Worm (Caenorhabditis elegans): ENCODE measurements around the gene C27D8.3.

The C27D8.3 gene

DNA sequence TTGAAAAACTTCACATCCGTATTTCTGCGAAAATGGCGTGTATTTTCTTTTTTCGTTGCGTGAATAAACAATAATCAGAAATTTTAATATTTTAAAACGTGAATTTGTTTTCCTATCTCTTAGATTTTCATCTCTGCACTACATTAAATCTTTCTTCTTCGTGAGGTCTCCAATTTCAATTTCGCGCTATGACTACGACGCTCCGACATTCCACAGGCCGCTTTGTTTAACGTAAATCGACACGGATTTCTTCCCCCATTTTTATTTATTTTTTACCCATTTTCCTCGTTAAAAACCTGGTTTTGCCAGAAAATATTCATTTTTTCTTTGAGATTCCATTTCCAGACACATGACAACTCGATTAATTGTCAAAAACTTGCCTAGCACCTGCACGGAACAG, 13.1 kb upstream of the C27D8.3 start, which contains the start of the genes T23F6.3 and rbd-1 (continued):
- TF ChIP-seq mdl-1 (tag; optimal IDR thresholded peaks at IDR 0.05) (peak in 1 of 2 experiments; percentile 22), daf-16 (GFP tag; optimal IDR thresholded peaks at IDR 0.05) (peak in 1 of 2 experiments; percentile 4), daf-16 (tag; optimal IDR thresholded peaks at IDR 0.05) (peak; percentile 35), zfp-2 (tag; optimal IDR thresholded peaks at IDR 0.05) (no peak), spr-1 (tag; optimal IDR thresholded peaks at IDR 0.05) (peak; percentile 47), nhr-77 (tag; optimal IDR thresholded peaks at IDR 0.05) (peak; percentile 80), aly-2 (tag; optimal IDR thresholded peaks at IDR 0.05) (no peak), ZK337.2 (GFP tag; IDR thresholded peaks at IDR 0.05) (peak; percentile 55; the same call in 1 of the 2 replicates), ces-1 (GFP tag; optimal IDR thresholded peaks at IDR 0.05) (no peak), nhr-76 (tag; optimal IDR thresholded peaks at IDR 0.05) (no peak), fos-1 (tag; optimal IDR thresholded peaks at IDR 0.05) (no peak), pqm-1 (tag; optimal IDR thresholded peaks at IDR 0.05) (peak; percentile 6), mep-1 (tag; optimal IDR thresholded peaks at IDR 0.05) (peak; percentile 80), snpc-1.2 (GFP tag; IDR thresholded peaks at IDR 0.05) (peak; percentile 55; the same call in 1 of the 2 replicates), unc-130 (GFP tag; optimal IDR thresholded peaks at IDR 0.05) (peak; percentile 53), sdz-12 (GFP tag; optimal IDR thresholded peaks at IDR 0.05) (no peak), lin-29 (GFP tag; IDR thresholded peaks at IDR 0.05) (no peak), daf-12 (tag; optimal IDR thresholded peaks at IDR 0.05) (no peak), attf-4 (tag; optimal IDR thresholded peaks at IDR 0.05) (no peak), cey-2 (tag; optimal IDR thresholded peaks at IDR 0.05; ENCODE audit: borderline replicate concordance, insufficient read depth) (no peak), egl-27 (tag; optimal IDR thresholded peaks at IDR 0.05) (no peak), ceh-44 (GFP tag; IDR thresholded peaks at IDR 0.05) (no peak), ceh-20 (GFP tag; IDR thresholded peaks at IDR 0.05) (peak; percentile 49; the same call in 1 of the 2 replicates), duxl-1 (tag; optimal IDR thresholded peaks at IDR 0.05; ENCODE audit: poor library complexity) (peak; percentile 69), gei-8 (GFP tag; optimal IDR thresholded peaks at IDR 0.05) (no peak), Y75B8A.6 (GFP tag; IDR thresholded peaks at IDR 0.05) (no peak), zag-1 (tag; optimal IDR thresholded peaks at IDR 0.05) (no peak)

DNA sequence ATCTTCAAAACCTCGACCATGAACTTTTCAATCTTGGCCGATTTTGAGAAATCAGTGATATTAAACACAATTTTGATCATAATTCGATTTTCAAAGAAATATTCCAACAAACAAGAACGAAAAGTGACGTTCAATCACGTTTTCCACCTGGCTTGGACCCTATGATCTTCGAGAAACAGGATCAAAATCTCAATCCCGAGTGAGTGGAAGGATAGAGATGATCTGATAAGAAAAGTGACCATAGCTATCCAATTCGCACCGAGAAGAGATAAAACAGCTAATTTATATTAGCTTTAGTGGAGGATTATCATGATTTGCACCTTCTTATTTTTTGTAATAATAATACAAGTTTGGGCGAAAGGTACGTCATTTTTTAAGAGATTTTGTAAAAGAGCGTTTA, 9.6 kb upstream of the C27D8.3 start, which contains the start of gene T23F6.2:
Gene T23F6.2, plus strand, starts transcription at position 251 of the 400 bp plus-strand sequence.
- TF ChIP-seq aha-1 (tag) (peak; percentile 44), hmg-1.1 (GFP tag; IDR thresholded peaks at IDR 0.05) (no peak), nhr-28 (tag; optimal IDR thresholded peaks at IDR 0.05) (peak; percentile 0), dmd-9 (GFP tag; IDR thresholded peaks at IDR 0.05) (no peak), ama-1 (optimal IDR thresholded peaks at IDR 0.05) (no peak), ztf-7 (tag; optimal IDR thresholded peaks at IDR 0.05) (no peak), Y75B8A.6 (GFP tag; IDR thresholded peaks at IDR 0.05) (no peak), lim-7 (GFP tag; IDR thresholded peaks at IDR 0.05) (no peak), dve-1 (tag; optimal IDR thresholded peaks at IDR 0.05; ENCODE audit: insufficient read depth) (no peak)

ce11 chrIV:12719664-12720063, 8.1 kb upstream of the C27D8.3 start, which contains the start of gene idpp-7:
Gene idpp-7, plus strand, starts transcription at chrIV:12719964.
- TF ChIP-seq dmd-6 (GFP tag; IDR thresholded peaks at IDR 0.05) = no peak
- no peak for TF ChIP-seq zip-11 (GFP tag; IDR thresholded peaks at IDR 0.05)
- no peak for TF ChIP-seq nhr-77 (tag; optimal IDR thresholded peaks at IDR 0.05)
- TF ChIP-seq jun-1 (tag; optimal IDR thresholded peaks at IDR 0.05) = no peak
- TF ChIP-seq egl-27 (tag; optimal IDR thresholded peaks at IDR 0.05) = no peak
- TF ChIP-seq ceh-62 (tag; optimal IDR thresholded peaks at IDR 0.05) = no peak
- TF ChIP-seq dpl-1 (GFP tag; optimal IDR thresholded peaks at IDR 0.05) = no peak
- TF ChIP-seq mxl-2 (GFP tag; conservative IDR thresholded peaks at IDR 0.05) = no peak
- TF ChIP-seq spr-1 (tag; optimal IDR thresholded peaks at IDR 0.05) = no peak
- TF ChIP-seq zip-2 (tag; optimal IDR thresholded peaks at IDR 0.05) = no peak
- TF ChIP-seq vab-7 (GFP tag; IDR thresholded peaks at IDR 0.05) = no peak
- TF ChIP-seq aha-1 (tag) = no peak
- TF ChIP-seq snpc-4 (tag; optimal IDR thresholded peaks at IDR 0.05) = no peak
- TF ChIP-seq gei-8 (GFP tag; optimal IDR thresholded peaks at IDR 0.05) = no peak
- no peak for TF ChIP-seq dmd-9 (GFP tag; IDR thresholded peaks at IDR 0.05)
- TF ChIP-seq lin-38 (GFP tag; IDR thresholded peaks at IDR 0.05) = no peak
- no peak for TF ChIP-seq Y105C5A.15 (GFP tag; IDR thresholded peaks at IDR 0.05)

All from whole organism, L4 larva.